Fruit fly (Drosophila melanogaster) whole organism, embryonic: ENCODE measurements around the gene CG4004.

Source experiments
- Abd-B ChIP-seq: fragments of 200-800 bp; sonication (Bioruptor generic); optimal IDR thresholded peaks from 2 replicates; lab custom pipeline; 2018; ENCODE audit warnings: missing biosample characterization, mild to moderate bottlenecking, missing genetic modification characterization, moderate library complexity
- Adf1 ChIP-seq: fragments of 200-800 bp; sonication (Bioruptor generic); IDR thresholded peaks from 2 replicates; pipeline ENCODE4 v1.3.6; 2022; ENCODE audit warnings: missing biosample characterization, missing genetic modification characterization
- Atf3 ChIP-seq: fragments of 200-800 bp; sonication (Bioruptor generic); optimal IDR thresholded peaks from 3 replicates; lab custom pipeline; 2016; ENCODE audit warnings: missing biosample characterization, missing genetic modification characterization
- CG10565 ChIP-seq: fragments of 200-800 bp; sonication (Bioruptor generic); optimal IDR thresholded peaks from 3 replicates; lab custom pipeline; 2016; ENCODE audit warnings: missing biosample characterization, mild to moderate bottlenecking, missing genetic modification characterization
- CG11723 ChIP-seq: fragments of 200-800 bp; sonication (Bioruptor generic); optimal IDR thresholded peaks from 2 replicates; lab custom pipeline; 2017; ENCODE audit warnings: missing biosample characterization, mild to moderate bottlenecking, missing genetic modification characterization
- CG1233 ChIP-seq: fragments of 200-800 bp; sonication (Bioruptor generic); optimal IDR thresholded peaks from 4 replicates; lab custom pipeline; 2018; ENCODE audit warnings: missing biosample characterization, mild to moderate bottlenecking, missing genetic modification characterization
- CG13296 ChIP-seq: fragments of 200-800 bp; sonication (Bioruptor generic); optimal IDR thresholded peaks from 3 replicates; lab custom pipeline; 2018; ENCODE audit warnings: missing biosample characterization, mild to moderate bottlenecking, missing genetic modification characterization
- CG14014 ChIP-seq: fragments of 200-800 bp; sonication (Bioruptor generic); IDR thresholded peaks from 2 replicates; pipeline ENCODE4 v1.3.6; 2022; ENCODE audit warnings: missing biosample characterization, missing genetic modification characterization
- CG14710 ChIP-seq: fragments of 200-800 bp; sonication (Bioruptor generic); optimal IDR thresholded peaks from 3 replicates; lab custom pipeline; 2019; ENCODE audit warnings: missing biosample characterization, mild to moderate bottlenecking, missing genetic modification characterization, moderate library complexity
- CG14965 ChIP-seq: fragments of 200-800 bp; sonication (Bioruptor generic); optimal IDR thresholded peaks from 2 replicates; lab custom pipeline; 2016; ENCODE audit warnings: missing biosample characterization, missing genetic modification characterization, borderline replicate concordance
- CG15073 ChIP-seq: fragments of 200-800 bp; sonication (Bioruptor generic); optimal IDR thresholded peaks from 2 replicates; lab custom pipeline; 2016; ENCODE audit warnings: missing biosample characterization, missing genetic modification characterization
- CG1832 ChIP-seq: fragments of 200-800 bp; sonication (Bioruptor generic); optimal IDR thresholded peaks from 2 replicates; lab custom pipeline; 2017; ENCODE audit warnings: missing biosample characterization, mild to moderate bottlenecking, missing genetic modification characterization, inconsistent platforms
- CG4328 ChIP-seq: fragments of 200-800 bp; sonication (Bioruptor generic); optimal IDR thresholded peaks from 3 replicates; lab custom pipeline; 2017; ENCODE audit warnings: missing biosample characterization, missing genetic modification reagents, missing genetic modification characterization
- CG6683 ChIP-seq: fragments of 200-800 bp; sonication (Bioruptor generic); optimal IDR thresholded peaks from 2 replicates; lab custom pipeline; 2017; ENCODE audit warnings: missing biosample characterization, mild to moderate bottlenecking, missing genetic modification characterization, missing genetic modification reagents
- CG6689 ChIP-seq: fragments of 200-800 bp; sonication (Bioruptor generic); IDR thresholded peaks from 2 replicates; pipeline ENCODE4 v1.3.6; 2022; ENCODE audit warnings: missing biosample characterization, missing genetic modification characterization
- CG6813 ChIP-seq: fragments of 200-800 bp; sonication (Bioruptor generic); optimal IDR thresholded peaks from 2 replicates; lab custom pipeline; 2017; ENCODE audit warnings: missing biosample characterization, missing genetic modification characterization, mild to moderate bottlenecking, moderate library complexity, missing genetic modification reagents
- CG7357 ChIP-seq: fragments of 200-800 bp; sonication (Bioruptor generic); IDR thresholded peaks from 3 replicates; pipeline ENCODE4 v1.3.6; 2022; ENCODE audit warnings: missing biosample characterization, missing genetic modification characterization
- CG7372 ChIP-seq: fragments of 200-800 bp; sonication (Bioruptor generic); IDR thresholded peaks from 2 replicates; pipeline ENCODE4 v1.3.6; 2022; ENCODE audit warnings: missing biosample characterization, missing genetic modification characterization
- CG7963 ChIP-seq: fragments of 200-800 bp; sonication (Bioruptor generic); IDR thresholded peaks from 3 replicates; pipeline ENCODE4 v1.3.6; 2022; ENCODE audit warnings: missing biosample characterization, missing genetic modification characterization; ENCODE audit not compliant: partially characterized antibody
- CG8281 ChIP-seq: fragments of 200-800 bp; sonication (Bioruptor generic); optimal IDR thresholded peaks from 2 replicates; lab custom pipeline; 2018; ENCODE audit warnings: missing biosample characterization, mild to moderate bottlenecking, missing genetic modification characterization, moderate library complexity
- CG9797 ChIP-seq: fragments of 200-800 bp; sonication (Bioruptor generic); optimal IDR thresholded peaks from 3 replicates; lab custom pipeline; 2018; ENCODE audit warnings: missing biosample characterization, mild to moderate bottlenecking, missing genetic modification characterization
- Chrac-16 ChIP-seq: fragments of 200-800 bp; sonication (Bioruptor generic); optimal IDR thresholded peaks from 3 replicates; lab custom pipeline; 2016; ENCODE audit warnings: missing biosample characterization, missing genetic modification characterization
- D ChIP-seq, 2 experiments: fragments of 200-800 bp in 1 of 2; fragments of >200 bp in 1 of 2; sonication (Bioruptor generic) in 1 of 2; optimal IDR thresholded peaks; 2 replicates in 1 of 2; 3 replicates in 1 of 2; lab custom pipeline; 2017; ENCODE audit warnings: mild to moderate bottlenecking in 1 of 2, missing biosample characterization in 1 of 2, missing genetic modification characterization in 1 of 2, missing genetic modification reagents in 1 of 2
- HLH4C ChIP-seq: fragments of 200-800 bp; sonication (Bioruptor generic); IDR thresholded peaks from 3 replicates; pipeline ENCODE4 v1.3.6; 2022; ENCODE audit warnings: missing biosample characterization, missing genetic modification characterization; ENCODE audit not compliant: partially characterized antibody
- HLH54F ChIP-seq: fragments of 200-800 bp; sonication (Bioruptor generic); optimal IDR thresholded peaks from 3 replicates; lab custom pipeline; 2016; ENCODE audit warnings: missing biosample characterization, missing genetic modification characterization
- Hmx ChIP-seq: fragments of 200-800 bp; sonication (Bioruptor generic); optimal IDR thresholded peaks from 2 replicates; lab custom pipeline; 2016; ENCODE audit warnings: missing biosample characterization, missing genetic modification characterization
- Jarid2 ChIP-seq: fragments of 200-800 bp; sonication (Bioruptor generic); optimal IDR thresholded peaks from 3 replicates; lab custom pipeline; 2017; ENCODE audit warnings: mild to moderate bottlenecking, missing biosample characterization, missing genetic modification reagents, missing genetic modification characterization
- Lim3 ChIP-seq: fragments of 200-800 bp; sonication (Bioruptor generic); IDR thresholded peaks from 2 replicates; pipeline ENCODE4 v1.3.6; 2022; ENCODE audit warnings: missing biosample characterization, missing genetic modification characterization
- MTF-1 ChIP-seq: fragments of 200-800 bp; sonication (Bioruptor generic); optimal IDR thresholded peaks from 2 replicates; lab custom pipeline; 2018; ENCODE audit warnings: missing biosample characterization, mild to moderate bottlenecking, missing genetic modification characterization, borderline replicate concordance
- NC2β ChIP-seq: fragments of 200-800 bp; sonication (Bioruptor generic); optimal IDR thresholded peaks from 2 replicates; lab custom pipeline; 2016; ENCODE audit warnings: missing biosample characterization, missing genetic modification characterization
- Opbp ChIP-seq: fragments of 200-800 bp; sonication (Bioruptor generic); IDR thresholded peaks from 3 replicates; pipeline ENCODE4 v1.3.6; 2022; ENCODE audit warnings: missing biosample characterization, missing genetic modification characterization; ENCODE audit not compliant: partially characterized antibody
- Ravus ChIP-seq: fragments of 200-800 bp; sonication (Bioruptor generic); IDR thresholded peaks from 2 replicates; pipeline ENCODE4 v1.3.6; 2022; ENCODE audit warnings: missing biosample characterization, missing genetic modification characterization
- Trl ChIP-seq, 3 experiments: fragments of >200 bp in 2 of 3; fragments of 200-800 bp in 1 of 3; sonication (Bioruptor generic) in 1 of 3; optimal IDR thresholded peaks; 2 replicates in 1 of 3; 3 replicates in 2 of 3; lab custom pipeline; 2016 to 2017; ENCODE audit warnings: missing biosample characterization in 1 of 3, missing genetic modification characterization in 1 of 3
- Xbp1 ChIP-seq: fragments of 200-800 bp; sonication (Bioruptor generic); optimal IDR thresholded peaks from 3 replicates; lab custom pipeline; 2016; ENCODE audit warnings: missing biosample characterization, mild to moderate bottlenecking, missing genetic modification characterization
- al ChIP-seq: fragments of 200-800 bp; sonication (Bioruptor generic); IDR thresholded peaks from 2 replicates; pipeline ENCODE4 v1.3.6; 2022; ENCODE audit warnings: missing biosample characterization, missing genetic modification characterization
- bigmax ChIP-seq: fragments of 200-800 bp; sonication (Bioruptor generic); optimal IDR thresholded peaks from 2 replicates; lab custom pipeline; 2018; ENCODE audit warnings: missing biosample characterization, mild to moderate bottlenecking, missing genetic modification characterization
- ci ChIP-seq: fragments of 200-800 bp; sonication (Bioruptor generic); IDR thresholded peaks from 3 replicates; pipeline ENCODE4 v1.3.6; 2022; ENCODE audit warnings: missing biosample characterization, missing genetic modification characterization
- dimm ChIP-seq: fragments of 200-800 bp; sonication (Bioruptor generic); IDR thresholded peaks from 2 replicates; pipeline ENCODE4 v1.3.6; 2022; ENCODE audit warnings: missing biosample characterization, missing genetic modification characterization
- dm ChIP-seq: fragments of 200-800 bp; sonication (Bioruptor generic); optimal IDR thresholded peaks from 3 replicates; lab custom pipeline; 2016; ENCODE audit warnings: missing biosample characterization, missing genetic modification characterization
- ems ChIP-seq: fragments of 200-800 bp; sonication (Bioruptor generic); optimal IDR thresholded peaks from 3 replicates; lab custom pipeline; 2016; ENCODE audit warnings: missing biosample characterization, missing genetic modification characterization
- h ChIP-seq: fragments of >200 bp; optimal IDR thresholded peaks from 2 replicates; lab custom pipeline; 2017
- hth ChIP-seq: fragments of >200 bp; optimal IDR thresholded peaks from 2 replicates; lab custom pipeline; 2017; ENCODE audit warnings: inconsistent platforms
- insv ChIP-seq, 2 experiments: fragments of 200-800 bp; sonication (Bioruptor generic); optimal IDR thresholded peaks; 3 replicates each; lab custom pipeline; 2016 to 2018; ENCODE audit warnings: missing biosample characterization in 2 of 2, missing genetic modification characterization in 2 of 2
- peb ChIP-seq: fragments of 200-800 bp; sonication (Bioruptor generic); IDR thresholded peaks from 2 replicates; pipeline ENCODE4 v1.3.6; 2022; ENCODE audit warnings: missing biosample characterization, missing genetic modification characterization
- sr ChIP-seq: fragments of 200-800 bp; sonication (Bioruptor generic); IDR thresholded peaks from 3 replicates; pipeline ENCODE4 v1.3.6; 2022; ENCODE audit warnings: missing biosample characterization, missing genetic modification characterization
- sug ChIP-seq: fragments of 200-800 bp; optimal IDR thresholded peaks from 2 replicates; lab custom pipeline; 2019; ENCODE audit warnings: missing biosample characterization, mild to moderate bottlenecking, missing genetic modification characterization, moderate library complexity
- tup ChIP-seq: fragments of 200-800 bp; sonication (Bioruptor generic); optimal IDR thresholded peaks from 2 replicates; lab custom pipeline; 2016; ENCODE audit warnings: missing biosample characterization, mild to moderate bottlenecking, missing genetic modification characterization, moderate library complexity
- yki ChIP-seq: fragments of >200 bp; optimal IDR thresholded peaks from 3 replicates; lab custom pipeline; 2018
- z ChIP-seq: fragments of 200-800 bp; sonication (Bioruptor generic); IDR thresholded peaks from 3 replicates; pipeline ENCODE4 v1.3.6; 2022; ENCODE audit warnings: missing biosample characterization, missing genetic modification characterization
- zen2 ChIP-seq: fragments of 200-800 bp; sonication (Bioruptor generic); IDR thresholded peaks from 3 replicates; pipeline ENCODE4 v1.3.6; 2022; ENCODE audit warnings: missing biosample characterization, missing genetic modification characterization; ENCODE audit not compliant: partially characterized antibody

The CG4004 gene

DNA sequence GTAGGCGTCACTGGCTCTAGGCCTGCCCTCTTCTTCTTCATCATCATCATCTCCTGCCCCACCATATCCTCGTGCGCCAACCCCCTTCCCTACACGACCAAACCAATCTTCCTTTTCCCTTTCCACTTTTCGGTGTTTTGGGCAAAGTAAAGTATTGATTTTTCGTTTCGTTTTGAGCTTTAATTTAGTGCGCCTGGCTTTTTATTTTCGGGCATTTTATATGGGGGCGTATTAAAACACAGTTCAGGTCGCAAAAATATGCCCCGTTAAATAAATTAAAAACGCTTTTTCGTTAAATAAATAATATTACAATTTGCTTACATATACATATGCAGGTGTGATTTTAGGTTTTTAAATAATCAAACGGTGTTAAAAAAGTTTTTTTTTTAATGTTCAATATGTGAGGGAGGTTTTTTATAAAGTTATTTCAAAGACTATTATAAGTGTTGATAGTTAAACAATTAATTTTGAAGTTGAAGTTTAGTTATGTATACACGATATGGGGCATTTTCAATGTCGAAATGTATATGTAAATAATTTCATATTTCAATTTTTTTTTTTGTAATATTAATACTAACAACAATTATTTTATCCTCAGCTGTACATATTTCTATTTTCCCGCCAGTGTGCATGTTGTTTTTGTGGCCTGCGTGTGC lies 6.1 kb upstream of the CG4004 start (continued):
- TF ChIP-seq ci (GFP tag; lab: Robert Waterston, UW) (peak; percentile 48; the same call in 1 of the 3 replicates), CG7963 (GFP tag; lab: Robert Waterston, UW) (no peak), hth (lab: Kevin White, UChicago) (no peak), Jarid2 (GFP tag; lab: Kevin White, UChicago) (peak; percentile 34), yki (lab: Kevin White, UChicago) (no peak), HLH4C (GFP tag; lab: Robert Waterston, UW) (no peak), HLH54F (GFP tag; lab: Kevin White, UChicago) (no peak), sug (peak; percentile 12), ems (GFP tag; lab: Kevin White, UChicago) (no peak), CG1832 (no peak), CG6813 (GFP tag; lab: Kevin White, UChicago) (peak; percentile 70), CG10565 (no peak), insv (GFP tag; optimal IDR thresholded peaks at IDR 0.05; lab: Kevin White, UChicago) (no peak), Trl (optimal IDR thresholded peaks at IDR 0.05; lab: Kevin White, UChicago) (no peak), Trl (GFP tag; optimal IDR thresholded peaks at IDR 0.05; lab: Kevin White, UChicago) (peak; percentile 4), Opbp (GFP tag; lab: Robert Waterston, UW) (no peak), Atf3 (GFP tag; lab: Kevin White, UChicago) (no peak), MTF-1 (GFP tag; lab: Kevin White, UChicago) (no peak), Chrac-16 (GFP tag; lab: Kevin White, UChicago) (peak; percentile 55), CG14965 (GFP tag; lab: Kevin White, UChicago) (no peak), CG14014 (peak; percentile 50; the same call in 1 of the 2 replicates), sr (no peak; the same call in 2 of the 3 replicates), dimm (no peak), z (no peak), Abd-B (GFP tag; lab: Kevin White, UChicago) (peak; percentile 69), CG7357 (GFP tag; lab: Robert Waterston, UW) (peak; percentile 55; the same call in 1 of the 3 replicates), Adf1 (peak; percentile 2; the same call in 1 of the 2 replicates), CG11723 (peak; percentile 55), CG14710 (tag; lab: Kevin White, UChicago) (peak; percentile 76), peb (GFP tag; lab: Robert Waterston, UW) (no peak), CG9797 (GFP tag; lab: Kevin White, UChicago) (no peak), CG8281 (tag; lab: Kevin White, UChicago) (peak; percentile 54), CG6689 (peak; percentile 70), Lim3 (GFP tag; lab: Robert Waterston, UW) (no peak), CG4328 (peak; percentile 35), CG13296 (peak; percentile 73), zen2 (GFP tag; lab: Robert Waterston, UW) (no peak), Xbp1 (GFP tag; lab: Kevin White, UChicago) (peak; percentile 64), h (no peak), NC2β (no peak), CG1233 (GFP tag; lab: Kevin White, UChicago) (peak; percentile 67), tup (GFP tag; lab: Kevin White, UChicago) (no peak), CG6683 (GFP tag; lab: Kevin White, UChicago) (peak; percentile 59), CG7372 (no peak), Hmx (GFP tag; lab: Kevin White, UChicago) (no peak), bigmax (no peak), al (GFP tag; lab: Robert Waterston, UW) (no peak), Ravus (GFP tag; lab: Robert Waterston, UW) (no peak), CG15073 (no peak), D (optimal IDR thresholded peaks at IDR 0.05; lab: Kevin White, UChicago) (no peak), D (GFP tag; optimal IDR thresholded peaks at IDR 0.05; lab: Kevin White, UChicago) (peak; percentile 73), dm (GFP tag; lab: Kevin White, UChicago) (no peak)
